Fruit fly (Drosophila melanogaster) whole organism, adult: ENCODE results near the gene stops.

Experiments
- CG7101 ChIP-seq: fragments of 200-800 bp; sonication (Bioruptor generic); optimal IDR thresholded peaks from 2 replicates; lab custom pipeline; 2018; ENCODE audit warnings: missing biosample characterization, mild to moderate bottlenecking, missing genetic modification characterization, moderate library complexity
- pad ChIP-seq: fragments of 200-800 bp; sonication (Bioruptor generic); optimal IDR thresholded peaks from 3 replicates; lab custom pipeline; 2017; ENCODE audit warnings: missing biosample characterization, missing genetic modification characterization, mild to moderate bottlenecking, moderate library complexity, missing genetic modification reagents
- toe ChIP-seq: fragments of 200-800 bp; sonication (Bioruptor generic); optimal IDR thresholded peaks from 2 replicates; lab custom pipeline; 2016; ENCODE audit warnings: missing biosample characterization, missing genetic modification characterization

dm6 chr3R:31123315-31123714, 45.6 kb downstream of the stops start, which contains the start of gene Prosalpha3T:
- TF ChIP-seq toe (GFP tag; lab: Kevin White, UChicago) (no peak), CG7101 (tag; lab: Kevin White, UChicago) (no peak), pad (no peak)
